Worm (Caenorhabditis elegans): ENCODE data around the gene R03H10.6.

The R03H10.6 gene

DNA sequence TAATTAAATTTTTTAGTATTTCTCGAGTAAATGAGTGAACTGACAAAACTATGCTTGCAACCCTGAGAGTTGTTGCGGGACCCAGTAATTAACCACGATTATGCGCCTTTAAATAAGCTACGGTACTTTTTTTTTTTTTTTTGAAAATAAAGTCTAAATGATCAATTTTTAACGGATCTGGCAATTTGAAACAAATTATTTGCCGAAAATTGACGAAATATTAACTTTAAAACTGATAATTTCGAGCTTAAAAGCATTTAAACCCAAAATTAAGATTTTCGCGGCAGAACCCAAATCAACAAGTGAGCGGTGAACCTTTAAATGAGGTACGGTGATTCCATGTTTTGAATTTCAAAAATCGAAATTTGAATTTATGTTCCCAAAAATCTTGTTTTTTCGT, 49.2 kb upstream of the R03H10.6 start (continued):
- no peak for TF ChIP-seq cebp-1 (GFP tag; IDR thresholded peaks at IDR 0.05)
- no peak for TF ChIP-seq cebp-1 (tag; optimal IDR thresholded peaks at IDR 0.05)
- no peak for TF ChIP-seq ama-1 (optimal IDR thresholded peaks at IDR 0.05)
- TF ChIP-seq ama-1 (GFP tag; optimal IDR thresholded peaks at IDR 0.05) = no peak
- TF ChIP-seq xnd-1 (tag; optimal IDR thresholded peaks at IDR 0.05) = peak; percentile 96
- no peak for TF ChIP-seq tbx-9 (tag; optimal IDR thresholded peaks at IDR 0.05; ENCODE audit: borderline replicate concordance)
- TF ChIP-seq hsf-1 (GFP tag; IDR thresholded peaks at IDR 0.05) = no peak
- TF ChIP-seq F52B5.7 (tag; optimal IDR thresholded peaks at IDR 0.05) = no peak
- TF ChIP-seq egl-18 (GFP tag; IDR thresholded peaks at IDR 0.05) = no peak
- no peak for TF ChIP-seq F57C9.4 (tag; optimal IDR thresholded peaks at IDR 0.05)
- TF ChIP-seq sptf-2 (GFP tag; optimal IDR thresholded peaks at IDR 0.05) = no peak
- no peak for TF ChIP-seq let-526 (GFP tag; IDR thresholded peaks at IDR 0.05)
- no peak for TF ChIP-seq ztf-6 (GFP tag; IDR thresholded peaks at IDR 0.05)
- no peak for TF ChIP-seq K12H6.12 (tag; optimal IDR thresholded peaks at IDR 0.05)
- TF ChIP-seq ets-4 (GFP tag; optimal IDR thresholded peaks at IDR 0.05) = no peak
- TF ChIP-seq snpc-3.4 (tag; optimal IDR thresholded peaks at IDR 0.05) = no peak
- no peak for TF ChIP-seq lir-1 (GFP tag; conservative IDR thresholded peaks at IDR 0.05)
- no peak for TF ChIP-seq mxl-1 (tag; optimal IDR thresholded peaks at IDR 0.05)
- peak; percentile 82 for TF ChIP-seq ceh-91 (GFP tag; IDR thresholded peaks at IDR 0.05)
- TF ChIP-seq hmg-1.2 (GFP tag; IDR thresholded peaks at IDR 0.05) = no peak
- TF ChIP-seq F33H1.4 (GFP tag; IDR thresholded peaks at IDR 0.05) = peak; percentile 92
- no peak for TF ChIP-seq mcd-1 (GFP tag; IDR thresholded peaks at IDR 0.05)
- TF ChIP-seq hrde-1 (tag; optimal IDR thresholded peaks at IDR 0.05; ENCODE audit: borderline replicate concordance) = no peak
- no peak for TF ChIP-seq pha-4 (tag; optimal IDR thresholded peaks at IDR 0.05)
- TF ChIP-seq ekl-4 (GFP tag; IDR thresholded peaks at IDR 0.05) = no peak
- no peak for TF ChIP-seq cebp-2 (GFP tag; IDR thresholded peaks at IDR 0.05)
- TF ChIP-seq F23B12.7 (tag; optimal IDR thresholded peaks at IDR 0.05; ENCODE audit: insufficient read depth) = no peak
- no peak for TF ChIP-seq bed-1 (GFP tag; IDR thresholded peaks at IDR 0.05)
- TF ChIP-seq snpc-4 (GFP tag; optimal IDR thresholded peaks at IDR 0.05) = no peak
- no peak for TF ChIP-seq snpc-4 (tag; optimal IDR thresholded peaks at IDR 0.05)
- no peak for TF ChIP-seq lin-40 (tag; optimal IDR thresholded peaks at IDR 0.05)
- TF ChIP-seq tbp1 (GFP tag; optimal IDR thresholded peaks at IDR 0.05) = no peak
- TF ChIP-seq madf-8 (GFP tag; conservative IDR thresholded peaks at IDR 0.05) = peak; percentile 92
- peak; percentile 65; the same call in 1 of the 2 replicates for TF ChIP-seq D2030.7 (GFP tag; IDR thresholded peaks at IDR 0.05)
- no peak for TF ChIP-seq zim-3 (tag; optimal IDR thresholded peaks at IDR 0.05)
- no peak for TF ChIP-seq ceh-58 (GFP tag; IDR thresholded peaks at IDR 0.05)
- no peak for TF ChIP-seq lin-26 (GFP tag; IDR thresholded peaks at IDR 0.05)
- no peak for TF ChIP-seq attf-3 (GFP tag; conservative IDR thresholded peaks at IDR 0.05)
- no peak for TF ChIP-seq Y79H2A.3 (GFP tag; conservative IDR thresholded peaks at IDR 0.05)
- TF ChIP-seq mel-28 (tag; optimal IDR thresholded peaks at IDR 0.05; ENCODE audit: borderline replicate concordance) = no peak
- TF ChIP-seq efl-1 (GFP tag; optimal IDR thresholded peaks at IDR 0.05) = peak; percentile 41

DNA sequence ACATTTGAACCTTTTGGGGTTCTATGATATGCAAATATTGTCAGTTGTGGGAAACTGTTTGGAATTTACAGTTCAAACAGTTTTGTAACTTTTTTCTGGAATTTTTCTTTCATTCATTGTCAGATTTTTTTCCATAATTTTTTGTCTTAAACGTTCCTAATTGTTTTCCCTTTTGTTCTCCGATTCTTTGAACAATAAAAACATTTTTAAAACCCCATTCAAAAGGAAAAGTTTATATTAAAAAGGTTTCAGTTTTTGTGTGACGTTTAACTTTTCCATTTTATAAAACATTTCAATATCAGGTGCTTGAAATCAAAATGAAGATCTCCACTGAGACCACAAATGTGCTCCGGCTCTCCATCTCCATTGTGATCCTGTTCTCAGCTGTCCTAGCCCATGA, 45.8 kb upstream of the R03H10.6 start, which contains the start of gene F31D5.1:
F31D5.1 (plus strand) TSS at position 301 of the 400 bp plus-strand sequence.
- TF ChIP-seq nfyb-1 (GFP tag; IDR thresholded peaks at IDR 0.05) (no peak), somi-1 (GFP tag; optimal IDR thresholded peaks at IDR 0.05) (no peak), let-607 (tag; optimal IDR thresholded peaks at IDR 0.05) (no peak), die-1 (tag; optimal IDR thresholded peaks at IDR 0.05) (no peak), ceh-58 (GFP tag; IDR thresholded peaks at IDR 0.05) (no peak), ceh-27 (GFP tag; optimal IDR thresholded peaks at IDR 0.05) (no peak), F49E8.2 (tag; optimal IDR thresholded peaks at IDR 0.05; ENCODE audit: insufficient read depth) (no peak), B0035.1 (tag; optimal IDR thresholded peaks at IDR 0.05) (no peak), ztf-25 (GFP tag; IDR thresholded peaks at IDR 0.05) (no peak)
